Fruit fly (Drosophila melanogaster): ENCODE measurements around the gene Rnp4F.

Rnp4F gene

dm6 chrX:5336722-5337121 is 14.2 kb upstream of the Rnp4F start (continued):
- TF ChIP-seq CG32006 (GFP tag; optimal IDR thresholded peaks at IDR 0.05) (peak; percentile 60), Ets21C (GFP tag; optimal IDR thresholded peaks at IDR 0.05) (peak; percentile 47), topi (GFP tag; optimal IDR thresholded peaks at IDR 0.05) (peak; percentile 85), dsx (GFP tag; optimal IDR thresholded peaks at IDR 0.05; ENCODE audit: poor library complexity, severe bottlenecking) (no peak), CG6854 (GFP tag; optimal IDR thresholded peaks at IDR 0.05) (peak; percentile 77), fd59A (GFP tag; optimal IDR thresholded peaks at IDR 0.05) (peak; percentile 26), CG8319 (GFP tag; optimal IDR thresholded peaks at IDR 0.05) (peak; percentile 23), CG31627 (GFP tag; optimal IDR thresholded peaks at IDR 0.05) (peak; percentile 45), svp (GFP tag) (peak; percentile 30), CG15336 (GFP tag; IDR thresholded peaks at IDR 0.05) (peak; percentile 54), spab (GFP tag; optimal IDR thresholded peaks at IDR 0.05) (no peak), CG34406 (GFP tag; optimal IDR thresholded peaks at IDR 0.05) (peak; percentile 68), CG10669 (GFP tag; optimal IDR thresholded peaks at IDR 0.05) (peak; percentile 34), CG11762 (GFP tag; optimal IDR thresholded peaks at IDR 0.05; ENCODE audit: insufficient read depth) (no peak), CG4318 (GFP tag; optimal IDR thresholded peaks at IDR 0.05) (peak; percentile 16), Blimp-1 (GFP tag; optimal IDR thresholded peaks at IDR 0.05) (peak; percentile 64), CG3032 (tag; optimal IDR thresholded peaks at IDR 0.05) (no peak), net (GFP tag; optimal IDR thresholded peaks at IDR 0.05) (peak; percentile 1), CG11294 (GFP tag; IDR thresholded peaks at IDR 0.05) (peak; percentile 11; the same call in 1 of the 2 replicates), CG6808 (GFP tag; optimal IDR thresholded peaks at IDR 0.05) (peak; percentile 22), Eip93F (GFP tag; optimal IDR thresholded peaks at IDR 0.05) (no peak), Hr39 (GFP tag; optimal IDR thresholded peaks at IDR 0.05) (peak; percentile 41), CG1621 (tag; optimal IDR thresholded peaks at IDR 0.05) (peak; percentile 29), CG6163 (GFP tag; IDR thresholded peaks at IDR 0.05) (0 out of 3 replicates have a peak, but pooled peaks have one; percentile 25), Eip75B (GFP tag; optimal IDR thresholded peaks at IDR 0.05) (no peak), CG3919 (GFP tag; optimal IDR thresholded peaks at IDR 0.05) (peak; percentile 54), pdm3 (GFP tag; optimal IDR thresholded peaks at IDR 0.05) (peak; percentile 62), OdsH (GFP tag; optimal IDR thresholded peaks at IDR 0.05) (peak; percentile 53), CG7368 (GFP tag; optimal IDR thresholded peaks at IDR 0.05) (peak; percentile 9), CG6792 (GFP tag; optimal IDR thresholded peaks at IDR 0.05) (peak; percentile 70), CG9139 (GFP tag; optimal IDR thresholded peaks at IDR 0.05) (no peak), CG10631 (GFP tag; optimal IDR thresholded peaks at IDR 0.05) (peak; percentile 28), ss (GFP tag; optimal IDR thresholded peaks at IDR 0.05) (no peak), CG8632 (GFP tag; optimal IDR thresholded peaks at IDR 0.05) (peak; percentile 56), Eip78C (GFP tag) (no peak), Sox14 (GFP tag; optimal IDR thresholded peaks at IDR 0.05) (peak; percentile 54), CG16779 (tag; optimal IDR thresholded peaks at IDR 0.05) (no peak), Met (GFP tag; optimal IDR thresholded peaks at IDR 0.05) (peak; percentile 57), Gug (GFP tag; IDR thresholded peaks at IDR 0.05) (no peak), Sox15 (GFP tag; optimal IDR thresholded peaks at IDR 0.05) (peak; percentile 63)

- TF ChIP-seq CG3919 (GFP tag; optimal IDR thresholded peaks at IDR 0.05): peak; percentile 47
- peak; percentile 23 for TF ChIP-seq Hr39 (GFP tag; optimal IDR thresholded peaks at IDR 0.05)
- no peak for TF ChIP-seq pdm3 (GFP tag; optimal IDR thresholded peaks at IDR 0.05)
- TF ChIP-seq CG10631 (GFP tag; optimal IDR thresholded peaks at IDR 0.05): peak; percentile 52
- peak; percentile 30 for TF ChIP-seq Sox102F (GFP tag; optimal IDR thresholded peaks at IDR 0.05)
- TF ChIP-seq CG6792 (GFP tag; optimal IDR thresholded peaks at IDR 0.05): peak; percentile 20
- TF ChIP-seq fd85E (GFP tag; optimal IDR thresholded peaks at IDR 0.05): no peak
- TF ChIP-seq Smox (GFP tag; optimal IDR thresholded peaks at IDR 0.05): peak; percentile 9
- peak; percentile 24 for TF ChIP-seq acj6 (GFP tag; optimal IDR thresholded peaks at IDR 0.05)
- TF ChIP-seq lz (GFP tag; optimal IDR thresholded peaks at IDR 0.05): peak; percentile 10
- peak; percentile 47 for TF ChIP-seq esn (GFP tag; optimal IDR thresholded peaks at IDR 0.05)
- 0 out of 3 replicates have a peak, but pooled peaks have one; percentile 18 for TF ChIP-seq eg (GFP tag; IDR thresholded peaks at IDR 0.05)
- no peak for TF ChIP-seq spab (GFP tag; optimal IDR thresholded peaks at IDR 0.05)
- no peak for TF ChIP-seq dac (GFP tag; optimal IDR thresholded peaks at IDR 0.05)
- peak; percentile 78 for TF ChIP-seq Eip78C (GFP tag)
- peak; percentile 24 for TF ChIP-seq achi (GFP tag; optimal IDR thresholded peaks at IDR 0.05)
- TF ChIP-seq cyc (GFP tag; optimal IDR thresholded peaks at IDR 0.05): peak; percentile 27
- TF ChIP-seq Ets21C (GFP tag; optimal IDR thresholded peaks at IDR 0.05): no peak
- peak; percentile 25 for TF ChIP-seq CG31627 (GFP tag; optimal IDR thresholded peaks at IDR 0.05)
- TF ChIP-seq OdsH (GFP tag; optimal IDR thresholded peaks at IDR 0.05): peak; percentile 9
- TF ChIP-seq topi (GFP tag; optimal IDR thresholded peaks at IDR 0.05): peak; percentile 24
- peak; percentile 20 for TF ChIP-seq Met (GFP tag; optimal IDR thresholded peaks at IDR 0.05)
- peak; percentile 2 for TF ChIP-seq net (GFP tag; optimal IDR thresholded peaks at IDR 0.05)
Measured at dm6 chrX:5332259-5332862, 9.9 kb upstream of the Rnp4F start, which contains the start of gene CanB. CanB (plus strand) TSS chrX:5332499.
